Worm (Caenorhabditis elegans) whole organism, early embryonic: ENCODE measurements around the gene F37C12.21.

ENCODE experiments used
- F13C5.2 ChIP-seq: sonication (generic microtip); optimal IDR thresholded peaks from 2 replicates; lab custom pipeline; 2017; ENCODE audit warnings: mild to moderate bottlenecking, missing genetic modification characterization, inconsistent platforms, missing compliant biosample characterization
- aly-1 ChIP-seq: sonication (generic microtip); optimal IDR thresholded peaks from 2 replicates; lab custom pipeline; 2016; ENCODE audit warnings: missing genetic modification characterization, missing compliant biosample characterization
- ama-1 ChIP-seq: fragments of 150-350 bp; optimal IDR thresholded peaks from 2 replicates; lab custom pipeline; 2014
- ceh-13 ChIP-seq: fragments of 200-800 bp; sonication (Bioruptor generic); optimal IDR thresholded peaks from 2 replicates; lab custom pipeline; 2018; ENCODE audit warnings: mild to moderate bottlenecking, missing genetic modification characterization, missing compliant biosample characterization
- ets-7 ChIP-seq: sonication (generic microtip); optimal IDR thresholded peaks from 2 replicates; lab custom pipeline; 2016; ENCODE audit warnings: missing genotype, missing genetic modification characterization, missing compliant biosample characterization
- flt-1 ChIP-seq: fragments of 200-800 bp; sonication (Bioruptor generic); IDR thresholded peaks from 2 replicates; pipeline ENCODE4 v1.3.6; 2022; ENCODE audit warnings: missing genetic modification characterization, missing compliant biosample characterization
- hmbx-1 ChIP-seq: sonication (generic microtip); optimal IDR thresholded peaks from 2 replicates; lab custom pipeline; 2016; ENCODE audit warnings: mild to moderate bottlenecking, missing genetic modification characterization, missing compliant biosample characterization
- hmg-4 ChIP-seq: fragments of 200-800 bp; sonication (Bioruptor generic); optimal IDR thresholded peaks from 2 replicates; lab custom pipeline; 2018; ENCODE audit warnings: mild to moderate bottlenecking, missing genetic modification characterization, missing compliant biosample characterization
- pes-1 ChIP-seq: fragments of 200-800 bp; sonication (Bioruptor generic); IDR thresholded peaks from 2 replicates; pipeline ENCODE4 v1.3.6; 2022; ENCODE audit warnings: missing genetic modification reagents, missing genetic modification characterization, missing compliant biosample characterization
- scrt-1 ChIP-seq: fragments of 200-800 bp; sonication (Bioruptor generic); IDR thresholded peaks from 2 replicates; pipeline ENCODE4 v1.3.6; 2022; ENCODE audit warnings: missing genetic modification characterization, missing compliant biosample characterization
- tbx-11 ChIP-seq: fragments of 200-800 bp; sonication (Bioruptor generic); IDR thresholded peaks from 2 replicates; pipeline ENCODE4 v1.3.6; 2022; ENCODE audit warnings: missing genetic modification characterization, missing compliant biosample characterization
- tbx-37 ChIP-seq: fragments of 200-800 bp; sonication (Bioruptor generic); conservative IDR thresholded peaks from 2 replicates; pipeline ENCODE4 v1.3.6; 2022; ENCODE audit warnings: missing genetic modification reagents, missing genetic modification characterization, missing compliant biosample characterization

DNA sequence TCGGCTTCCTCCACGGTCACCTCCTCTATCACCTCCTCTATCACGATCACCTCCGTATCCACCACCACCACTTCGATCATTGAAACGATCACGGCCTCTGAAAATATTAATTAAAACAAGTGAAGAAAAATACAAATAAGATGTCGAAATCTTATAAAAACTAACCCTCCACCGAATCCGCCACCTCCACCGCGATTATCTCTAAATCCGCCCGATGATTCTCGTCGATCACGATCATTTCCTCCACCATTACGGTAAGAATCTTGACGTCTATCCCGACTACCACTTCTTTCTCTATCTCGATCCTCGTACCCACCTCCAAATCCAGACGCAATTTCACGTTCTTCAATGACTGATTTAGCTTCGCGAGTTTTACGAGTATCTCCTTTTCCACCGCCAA is 28.9 kb upstream of the F37C12.21 start:
- no peak for TF ChIP-seq hmbx-1 (tag; lab: Kevin White, UChicago)
- no peak for TF ChIP-seq pes-1
- no peak for TF ChIP-seq flt-1
- no peak for TF ChIP-seq tbx-11 (GFP tag; lab: Robert Waterston, UW)
- no peak for TF ChIP-seq F13C5.2
- TF ChIP-seq tbx-37 (GFP tag; lab: Robert Waterston, UW), result no peak
- TF ChIP-seq aly-1 (tag; lab: Kevin White, UChicago), result no peak
- no peak for TF ChIP-seq ceh-13 (GFP tag; lab: Kevin White, UChicago)
- TF ChIP-seq ama-1 (lab: Kevin White, UChicago), result no peak
- no peak for TF ChIP-seq ets-7 (tag; lab: Kevin White, UChicago)
- no peak for TF ChIP-seq scrt-1
- TF ChIP-seq hmg-4 (GFP tag; lab: Kevin White, UChicago), result no peak
